Fruit fly (Drosophila melanogaster) whole organism, embryonic: ENCODE results near the gene Tsp33B.
A peak's percentile ranks its signal among the peaks of the same experiment; 100 is the strongest.

Experiments used
- B-H2 ChIP-seq: fragments of 200-800 bp; sonication (Bioruptor generic); optimal IDR thresholded peaks from 2 replicates; lab custom pipeline; 2018; ENCODE audit warnings: missing biosample characterization, mild to moderate bottlenecking, missing genetic modification characterization
- Bteb2 ChIP-seq: fragments of 200-800 bp; sonication (Bioruptor generic); optimal IDR thresholded peaks from 2 replicates; lab custom pipeline; 2016; ENCODE audit warnings: missing biosample characterization, missing genetic modification characterization
- CG10209 ChIP-seq: fragments of 200-800 bp; sonication (Bioruptor generic); optimal IDR thresholded peaks from 3 replicates; lab custom pipeline; 2017; ENCODE audit warnings: missing biosample characterization, mild to moderate bottlenecking, missing genetic modification characterization, missing genetic modification reagents
- CG10274 ChIP-seq: fragments of 200-800 bp; sonication (Bioruptor generic); optimal IDR thresholded peaks from 3 replicates; lab custom pipeline; 2017; ENCODE audit warnings: missing biosample characterization, mild to moderate bottlenecking, missing genetic modification characterization
- CG12071 ChIP-seq: fragments of 200-800 bp; sonication (Bioruptor generic); optimal IDR thresholded peaks from 3 replicates; lab custom pipeline; 2018; ENCODE audit warnings: missing biosample characterization, mild to moderate bottlenecking, missing genetic modification characterization
- CG14441 ChIP-seq: fragments of 200-800 bp; sonication (Bioruptor generic); IDR thresholded peaks from 2 replicates; pipeline ENCODE4 v1.3.6; 2022; ENCODE audit warnings: missing biosample characterization, missing genetic modification characterization
- CG17829 ChIP-seq: fragments of 200-800 bp; optimal IDR thresholded peaks from 2 replicates; lab custom pipeline; 2019; ENCODE audit warnings: missing biosample characterization, mild to moderate bottlenecking, missing genetic modification characterization, moderate library complexity
- CG18011 ChIP-seq: fragments of 200-800 bp; sonication (Bioruptor generic); optimal IDR thresholded peaks from 2 replicates; lab custom pipeline; 2017; ENCODE audit warnings: missing biosample characterization, missing genetic modification characterization, mild to moderate bottlenecking, moderate library complexity, missing genotype
- CG2129 ChIP-seq: fragments of 200-800 bp; sonication (Bioruptor generic); IDR thresholded peaks from 2 replicates; pipeline ENCODE4 v1.3.6; 2022; ENCODE audit warnings: missing biosample characterization, missing genetic modification characterization; ENCODE audit not compliant: partially characterized antibody
- CG2889 ChIP-seq: fragments of 200-800 bp; sonication (Bioruptor generic); IDR thresholded peaks from 3 replicates; pipeline ENCODE4 v1.3.6; 2022; ENCODE audit warnings: missing biosample characterization, missing genetic modification characterization
- CG30403 ChIP-seq: fragments of 200-800 bp; sonication (Bioruptor generic); optimal IDR thresholded peaks from 3 replicates; lab custom pipeline; 2016; ENCODE audit warnings: missing biosample characterization, missing genetic modification characterization
- CG31224 ChIP-seq: fragments of 200-800 bp; sonication (Bioruptor generic); IDR thresholded peaks from 2 replicates; pipeline ENCODE4 v1.3.6; 2022; ENCODE audit warnings: missing biosample characterization, missing genetic modification characterization
- CG3407 ChIP-seq: fragments of 200-800 bp; sonication (Bioruptor generic); optimal IDR thresholded peaks from 2 replicates; lab custom pipeline; 2018; ENCODE audit warnings: missing biosample characterization, mild to moderate bottlenecking, missing genetic modification characterization
- CG4328 ChIP-seq: fragments of 200-800 bp; sonication (Bioruptor generic); optimal IDR thresholded peaks from 3 replicates; lab custom pipeline; 2017; ENCODE audit warnings: missing biosample characterization, missing genetic modification reagents, missing genetic modification characterization
- CG4424 ChIP-seq: fragments of 200-800 bp; sonication (Bioruptor generic); optimal IDR thresholded peaks from 3 replicates; lab custom pipeline; 2016; ENCODE audit warnings: missing biosample characterization, missing genetic modification characterization
- CG4730 ChIP-seq: fragments of 200-800 bp; sonication (Bioruptor generic); IDR thresholded peaks from 2 replicates; pipeline ENCODE4 v1.3.6; 2022; ENCODE audit warnings: missing biosample characterization, missing genetic modification characterization
- CG6689 ChIP-seq: fragments of 200-800 bp; sonication (Bioruptor generic); IDR thresholded peaks from 2 replicates; pipeline ENCODE4 v1.3.6; 2022; ENCODE audit warnings: missing biosample characterization, missing genetic modification characterization
- CG7556 ChIP-seq: fragments of 200-800 bp; sonication (Bioruptor generic); optimal IDR thresholded peaks from 2 replicates; lab custom pipeline; 2017; ENCODE audit warnings: missing biosample characterization, mild to moderate bottlenecking, missing genetic modification characterization
- CG7839 ChIP-seq: fragments of 200-800 bp; sonication (Bioruptor generic); optimal IDR thresholded peaks from 3 replicates; lab custom pipeline; 2018; ENCODE audit warnings: missing biosample characterization, mild to moderate bottlenecking, missing genetic modification characterization, moderate library complexity
- CG8290 ChIP-seq, 3 experiments: fragments of 200-800 bp; sonication (Bioruptor generic); optimal IDR thresholded peaks; 2 replicates each; lab custom pipeline; 2016 to 2019; ENCODE audit warnings: missing biosample characterization in 3 of 3, missing genetic modification characterization in 3 of 3, mild to moderate bottlenecking in 2 of 3, moderate library complexity in 1 of 3
- CG8924 ChIP-seq: fragments of 200-800 bp; optimal IDR thresholded peaks from 3 replicates; lab custom pipeline; 2019; ENCODE audit warnings: missing biosample characterization, mild to moderate bottlenecking, missing genetic modification characterization, moderate library complexity
- CG9727 ChIP-seq: fragments of 200-800 bp; sonication (Bioruptor generic); optimal IDR thresholded peaks from 3 replicates; lab custom pipeline; 2017; ENCODE audit warnings: missing biosample characterization, mild to moderate bottlenecking, missing genetic modification characterization
- CG9932 ChIP-seq: fragments of 200-800 bp; sonication (Bioruptor generic); IDR thresholded peaks from 2 replicates; pipeline ENCODE4 v1.3.6; 2022; ENCODE audit warnings: missing biosample characterization, missing genetic modification characterization
- ERR ChIP-seq: fragments of 200-800 bp; sonication (Bioruptor generic); optimal IDR thresholded peaks from 2 replicates; lab custom pipeline; 2016; ENCODE audit warnings: missing biosample characterization, missing genetic modification characterization
- Fer2 ChIP-seq: fragments of 200-800 bp; sonication (Bioruptor generic); optimal IDR thresholded peaks from 2 replicates; lab custom pipeline; 2018; ENCODE audit warnings: missing biosample characterization, mild to moderate bottlenecking, missing genetic modification characterization, moderate library complexity
- HLH4C ChIP-seq: fragments of 200-800 bp; sonication (Bioruptor generic); IDR thresholded peaks from 3 replicates; pipeline ENCODE4 v1.3.6; 2022; ENCODE audit warnings: missing biosample characterization, missing genetic modification characterization; ENCODE audit not compliant: partially characterized antibody
- HmgZ ChIP-seq: fragments of 200-800 bp; sonication (Bioruptor generic); optimal IDR thresholded peaks from 2 replicates; lab custom pipeline; 2018; ENCODE audit warnings: missing biosample characterization, mild to moderate bottlenecking, missing genetic modification characterization
- NFAT ChIP-seq: fragments of 200-800 bp; sonication (Bioruptor generic); IDR thresholded peaks from 2 replicates; pipeline ENCODE4 v1.3.6; 2022; ENCODE audit warnings: missing biosample characterization, missing genetic modification characterization
- Neu2 ChIP-seq: fragments of 200-800 bp; sonication (Bioruptor generic); optimal IDR thresholded peaks from 3 replicates; lab custom pipeline; 2016; ENCODE audit warnings: missing biosample characterization, missing genetic modification characterization, borderline replicate concordance
- NfI ChIP-seq: fragments of 200-800 bp; sonication (Bioruptor generic); optimal IDR thresholded peaks from 3 replicates; lab custom pipeline; 2018; ENCODE audit warnings: missing biosample characterization, mild to moderate bottlenecking, missing genetic modification characterization, moderate library complexity
- Sox100B ChIP-seq: fragments of 200-800 bp; sonication (Bioruptor generic); optimal IDR thresholded peaks from 3 replicates; lab custom pipeline; 2018; ENCODE audit warnings: missing biosample characterization, mild to moderate bottlenecking, missing genetic modification characterization
- Spps ChIP-seq: fragments of 200-800 bp; sonication (Bioruptor generic); optimal IDR thresholded peaks from 2 replicates; lab custom pipeline; 2018; ENCODE audit warnings: missing biosample characterization, mild to moderate bottlenecking, missing genetic modification characterization
- Xrp1 ChIP-seq: fragments of 200-800 bp; sonication (Bioruptor generic); IDR thresholded peaks from 2 replicates; pipeline ENCODE4 v1.3.6; 2022; ENCODE audit warnings: missing biosample characterization, missing genetic modification characterization
- az2 ChIP-seq: fragments of 200-800 bp; sonication (Bioruptor generic); optimal IDR thresholded peaks from 3 replicates; lab custom pipeline; 2016; ENCODE audit warnings: missing biosample characterization, missing genetic modification characterization
- chif ChIP-seq, 2 experiments: fragments of 200-800 bp; sonication (Bioruptor generic); optimal IDR thresholded peaks; 3 replicates each; lab custom pipeline; 2016; ENCODE audit warnings: missing biosample characterization in 2 of 2, missing genetic modification characterization in 2 of 2
- crc ChIP-seq: fragments of 200-800 bp; sonication (Bioruptor generic); optimal IDR thresholded peaks from 2 replicates; lab custom pipeline; 2016; ENCODE audit warnings: missing biosample characterization, missing genetic modification characterization
- crol ChIP-seq: fragments of 200-800 bp; sonication (Bioruptor generic); IDR thresholded peaks from 2 replicates; pipeline ENCODE4 v1.3.6; 2022; ENCODE audit warnings: missing biosample characterization, missing genetic modification characterization
- danr ChIP-seq: fragments of 200-800 bp; sonication (Bioruptor generic); IDR thresholded peaks from 2 replicates; pipeline ENCODE4 v1.3.6; 2022; ENCODE audit warnings: missing biosample characterization, missing genetic modification characterization
- gsb ChIP-seq: fragments of 200-800 bp; sonication (Bioruptor generic); IDR thresholded peaks from 2 replicates; pipeline ENCODE4 v1.3.6; 2022; ENCODE audit warnings: missing biosample characterization, missing genetic modification characterization
- her ChIP-seq: fragments of 200-800 bp; sonication (Bioruptor generic); optimal IDR thresholded peaks from 2 replicates; lab custom pipeline; 2016; ENCODE audit warnings: missing biosample characterization, missing genetic modification characterization
- insv ChIP-seq, 2 experiments: fragments of 200-800 bp; sonication (Bioruptor generic); optimal IDR thresholded peaks; 3 replicates each; lab custom pipeline; 2016 to 2018; ENCODE audit warnings: missing biosample characterization in 2 of 2, missing genetic modification characterization in 2 of 2
- luna ChIP-seq: fragments of 200-800 bp; sonication (Bioruptor generic); optimal IDR thresholded peaks from 2 replicates; lab custom pipeline; 2016; ENCODE audit warnings: missing biosample characterization, missing genetic modification characterization
- otp ChIP-seq: fragments of 200-800 bp; sonication (Bioruptor generic); IDR thresholded peaks from 3 replicates; pipeline ENCODE4, ENCODE4 v1.3.6; 2022; ENCODE audit warnings: missing biosample characterization, missing genetic modification characterization
- p53 ChIP-seq: fragments of 200-800 bp; sonication (Bioruptor generic); optimal IDR thresholded peaks from 2 replicates; lab custom pipeline; 2016; ENCODE audit warnings: missing biosample characterization, missing genetic modification characterization
- peb ChIP-seq: fragments of 200-800 bp; sonication (Bioruptor generic); IDR thresholded peaks from 2 replicates; pipeline ENCODE4 v1.3.6; 2022; ENCODE audit warnings: missing biosample characterization, missing genetic modification characterization
- run ChIP-seq: fragments of 200-800 bp; sonication (Bioruptor generic); optimal IDR thresholded peaks from 3 replicates; lab custom pipeline; 2018; ENCODE audit warnings: missing biosample characterization, mild to moderate bottlenecking, missing genetic modification characterization
- sd ChIP-seq: fragments of 200-800 bp; sonication (Bioruptor generic); optimal IDR thresholded peaks from 3 replicates; lab custom pipeline; 2018; ENCODE audit warnings: missing biosample characterization, mild to moderate bottlenecking, missing genetic modification characterization, moderate library complexity
- sna ChIP-seq: fragments of 200-800 bp; sonication (Bioruptor generic); IDR thresholded peaks from 2 replicates; pipeline ENCODE4 v1.3.6; 2022; ENCODE audit warnings: missing biosample characterization, missing genetic modification characterization; ENCODE audit not compliant: partially characterized antibody
- sr ChIP-seq: fragments of 200-800 bp; sonication (Bioruptor generic); IDR thresholded peaks from 3 replicates; pipeline ENCODE4 v1.3.6; 2022; ENCODE audit warnings: missing biosample characterization, missing genetic modification characterization
- tio ChIP-seq: fragments of 200-800 bp; sonication (Bioruptor generic); optimal IDR thresholded peaks from 2 replicates; lab custom pipeline; 2017; ENCODE audit warnings: missing biosample characterization, missing genetic modification characterization, inconsistent platforms

The Tsp33B gene

dm6 chr2L:11816376-11816775 is 24.2 kb upstream of the Tsp33B start (continued):
- peak; percentile 88 for TF ChIP-seq CG6689
- TF ChIP-seq CG30403 (GFP tag; lab: Kevin White, UChicago) = peak; percentile 87
- TF ChIP-seq p53 (GFP tag; lab: Kevin White, UChicago) = peak; percentile 96
- TF ChIP-seq ERR = peak; percentile 77
- peak; percentile 92 for TF ChIP-seq CG10274 (GFP tag; lab: Kevin White, UChicago)
- TF ChIP-seq danr (GFP tag; lab: Robert Waterston, UW) = peak; percentile 79
- no peak for TF ChIP-seq sd (tag; lab: Kevin White, UChicago)
- TF ChIP-seq chif (GFP tag; optimal IDR thresholded peaks at IDR 0.05; lab: Kevin White, UChicago) = peak; percentile 95 to 96
- peak; percentile 58 for TF ChIP-seq HmgZ (tag; lab: Kevin White, UChicago)
- TF ChIP-seq CG7556 (GFP tag; lab: Kevin White, UChicago) = peak; percentile 82
- peak; percentile 80 for TF ChIP-seq luna (GFP tag; lab: Kevin White, UChicago)
- peak; percentile 93 for TF ChIP-seq NfI (GFP tag; lab: Kevin White, UChicago)
- peak; percentile 95 for TF ChIP-seq CG17829
- 0 out of 3 replicates have a peak, but pooled peaks have one; percentile 21 for TF ChIP-seq HLH4C
- peak; percentile 95 for TF ChIP-seq CG10209 (GFP tag; lab: Kevin White, UChicago)
- peak; percentile 80 for TF ChIP-seq crc (GFP tag; lab: Kevin White, UChicago)
- TF ChIP-seq CG12071 (GFP tag; lab: Kevin White, UChicago) = peak; percentile 97
- TF ChIP-seq Bteb2 (GFP tag; lab: Kevin White, UChicago) = peak; percentile 83
- peak; percentile 89 for TF ChIP-seq CG14441 (GFP tag; lab: Robert Waterston, UW)
- peak; percentile 94 for TF ChIP-seq her (GFP tag; lab: Kevin White, UChicago)
- peak; percentile 92 for TF ChIP-seq CG7839 (tag; lab: Kevin White, UChicago)
- peak; percentile 74 for TF ChIP-seq peb (GFP tag; lab: Robert Waterston, UW)
- peak; percentile 94 for TF ChIP-seq Sox100B (GFP tag; lab: Kevin White, UChicago)
- peak; percentile 90 for TF ChIP-seq crol (GFP tag; lab: Robert Waterston, UW)
- peak; percentile 80 for TF ChIP-seq B-H2 (GFP tag; lab: Kevin White, UChicago)
- peak in 1 of 2 experiments; percentile 83 for TF ChIP-seq insv (GFP tag; optimal IDR thresholded peaks at IDR 0.05; lab: Kevin White, UChicago)
- peak; percentile 83 for TF ChIP-seq gsb (GFP tag; lab: Robert Waterston, UW)
- peak; percentile 75 for TF ChIP-seq Spps (tag; lab: Kevin White, UChicago)
- TF ChIP-seq CG4328 (GFP tag; lab: Kevin White, UChicago) = peak; percentile 97
- peak; percentile 95 for TF ChIP-seq CG9727
- TF ChIP-seq CG2889 (GFP tag; lab: Robert Waterston, UW) = peak; percentile 74
- no peak for TF ChIP-seq sna
- TF ChIP-seq sr = peak; percentile 95; the same call in 2 of the 3 replicates
- TF ChIP-seq otp (GFP tag; lab: Robert Waterston, UW) = peak; percentile 98
- peak; percentile 81 for TF ChIP-seq tio
- peak; percentile 96 for TF ChIP-seq Neu2
- TF ChIP-seq CG2129 (GFP tag; lab: Robert Waterston, UW) = no peak
- peak; percentile 98 for TF ChIP-seq CG4424 (GFP tag; lab: Kevin White, UChicago)
- TF ChIP-seq CG18011 (GFP tag; lab: Kevin White, UChicago) = peak; percentile 80
- peak; percentile 92 for TF ChIP-seq CG8290 (GFP tag; optimal IDR thresholded peaks at IDR 0.05; lab: Kevin White, UChicago)
- peak; percentile 91 to 98 for TF ChIP-seq CG8290 (tag; optimal IDR thresholded peaks at IDR 0.05; lab: Kevin White, UChicago)
- TF ChIP-seq CG31224 (GFP tag; lab: Robert Waterston, UW) = peak; percentile 68
- peak; percentile 78 for TF ChIP-seq CG8924 (tag; lab: Kevin White, UChicago)
- peak; percentile 95 for TF ChIP-seq az2 (GFP tag; lab: Kevin White, UChicago)
- peak; percentile 95 for TF ChIP-seq CG3407
- TF ChIP-seq CG9932 (GFP tag; lab: Robert Waterston, UW) = peak; percentile 65
- peak; percentile 77 for TF ChIP-seq Fer2 (tag; lab: Kevin White, UChicago)
- TF ChIP-seq CG4730 (GFP tag; lab: Robert Waterston, UW) = peak; percentile 85
- peak; percentile 91 for TF ChIP-seq NFAT (GFP tag; lab: Robert Waterston, UW)
- peak; percentile 82 for TF ChIP-seq Xrp1 (GFP tag; lab: Robert Waterston, UW)
- TF ChIP-seq run (tag; lab: Kevin White, UChicago) = peak; percentile 44
